Fruit fly (Drosophila melanogaster): ENCODE results near the gene mat.

DNA sequence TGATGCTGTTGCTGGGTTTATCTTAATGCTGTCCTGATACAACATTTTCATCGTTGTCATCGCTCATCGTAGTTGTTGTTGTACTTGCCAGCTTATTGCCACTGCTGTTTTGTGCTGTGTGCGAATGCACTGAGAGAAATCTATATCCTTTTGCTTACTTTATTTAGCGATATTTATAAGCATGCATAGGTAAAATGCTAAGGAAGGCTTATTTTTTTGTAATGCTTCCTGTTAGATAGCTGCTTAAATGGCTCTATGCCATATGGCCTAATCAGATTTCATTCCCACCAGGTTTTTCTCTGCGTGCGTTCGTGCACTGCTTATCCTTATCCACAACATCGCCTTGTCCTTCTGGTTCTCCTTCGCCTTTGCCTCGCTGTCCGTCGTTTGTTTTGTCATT lies 49.5 kb downstream of the mat start:
- TF ChIP-seq Abd-B (GFP tag; optimal IDR thresholded peaks at IDR 0.05) (no peak), dmrt93B (GFP tag; optimal IDR thresholded peaks at IDR 0.05) (no peak), Hr83 (GFP tag; optimal IDR thresholded peaks at IDR 0.05; ENCODE audit: poor library complexity, severe bottlenecking) (no peak), Rel (GFP tag; optimal IDR thresholded peaks at IDR 0.05) (no peak), Rel (tag; optimal IDR thresholded peaks at IDR 0.05) (no peak), CrebA (GFP tag; optimal IDR thresholded peaks at IDR 0.05; ENCODE audit: borderline replicate concordance) (no peak), fru (GFP tag; optimal IDR thresholded peaks at IDR 0.05) (no peak)

All from whole organism, wandering third instar larva.